Fruit fly (Drosophila melanogaster): ENCODE results near the gene Aps.

Gene Aps

DNA sequence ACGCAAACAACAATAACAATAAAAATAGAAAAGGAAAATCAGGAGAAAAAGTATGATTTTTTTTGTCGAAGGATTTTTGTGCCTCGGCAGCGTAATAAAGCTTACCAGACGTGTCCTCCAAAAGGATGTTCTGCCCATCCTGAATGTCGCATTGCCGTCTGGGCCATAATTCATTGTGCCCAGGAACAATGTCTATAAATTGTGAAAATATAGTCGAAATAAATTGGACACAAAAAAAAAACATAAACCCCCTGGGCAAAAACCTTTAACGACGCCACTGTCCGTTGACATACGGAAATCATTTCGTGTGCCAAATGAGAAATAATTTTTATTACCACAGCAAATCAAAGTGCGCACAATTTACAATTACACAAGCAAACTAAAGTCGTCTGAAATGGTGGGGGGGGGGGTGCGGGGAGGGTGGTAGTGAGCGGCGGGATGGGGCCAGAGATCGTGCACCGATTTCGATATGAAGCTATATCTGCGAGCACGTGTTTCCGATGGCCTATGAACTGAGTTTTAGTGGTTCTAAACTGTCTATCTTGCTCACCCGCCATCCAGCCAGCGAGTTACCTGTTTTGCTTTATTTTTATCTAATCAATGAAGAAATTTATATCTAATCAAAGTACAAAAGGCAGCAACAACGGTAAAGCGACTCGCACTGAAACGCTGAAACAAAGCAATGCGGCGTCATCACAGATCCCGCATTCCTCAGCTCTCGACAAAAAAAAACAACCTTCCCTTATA lies 32.1 kb downstream of the Aps start:
- TF ChIP-seq CG11762 (GFP tag; optimal IDR thresholded peaks at IDR 0.05; ENCODE audit: insufficient read depth) (no peak), CG6808 (GFP tag; optimal IDR thresholded peaks at IDR 0.05) (no peak), Sox102F (GFP tag; optimal IDR thresholded peaks at IDR 0.05) (peak; percentile 3), CG10669 (GFP tag; optimal IDR thresholded peaks at IDR 0.05) (no peak), CG11902 (GFP tag; optimal IDR thresholded peaks at IDR 0.05) (no peak), Gug (GFP tag; IDR thresholded peaks at IDR 0.05) (no peak), CG3919 (GFP tag; optimal IDR thresholded peaks at IDR 0.05) (no peak), pdm3 (GFP tag; optimal IDR thresholded peaks at IDR 0.05) (peak; percentile 6), Hr38 (GFP tag; optimal IDR thresholded peaks at IDR 0.05) (no peak), CG11294 (GFP tag; IDR thresholded peaks at IDR 0.05) (no peak), Smox (GFP tag; optimal IDR thresholded peaks at IDR 0.05) (no peak), cyc (GFP tag; optimal IDR thresholded peaks at IDR 0.05) (peak; percentile 0), esn (GFP tag; optimal IDR thresholded peaks at IDR 0.05) (no peak), CG4318 (GFP tag; optimal IDR thresholded peaks at IDR 0.05) (no peak), CG6163 (GFP tag; IDR thresholded peaks at IDR 0.05) (no peak), vri (GFP tag; optimal IDR thresholded peaks at IDR 0.05) (no peak), Blimp-1 (GFP tag; optimal IDR thresholded peaks at IDR 0.05) (no peak), fkh (GFP tag; optimal IDR thresholded peaks at IDR 0.05) (no peak), Sox14 (GFP tag; optimal IDR thresholded peaks at IDR 0.05) (no peak), topi (GFP tag; optimal IDR thresholded peaks at IDR 0.05) (no peak), Ets96B (tag; optimal IDR thresholded peaks at IDR 0.05) (no peak), CG34406 (GFP tag; optimal IDR thresholded peaks at IDR 0.05) (no peak), CG7368 (GFP tag; optimal IDR thresholded peaks at IDR 0.05) (no peak), svp (GFP tag) (no peak), CG8119 (GFP tag; IDR thresholded peaks at IDR 0.05) (no peak), Sox15 (GFP tag; optimal IDR thresholded peaks at IDR 0.05) (no peak), CG15336 (GFP tag; IDR thresholded peaks at IDR 0.05) (no peak), Eip93F (GFP tag; optimal IDR thresholded peaks at IDR 0.05) (no peak), CG8319 (GFP tag; optimal IDR thresholded peaks at IDR 0.05) (no peak), CG3032 (tag; optimal IDR thresholded peaks at IDR 0.05) (no peak), CG31627 (GFP tag; optimal IDR thresholded peaks at IDR 0.05) (peak; percentile 17), net (GFP tag; optimal IDR thresholded peaks at IDR 0.05) (no peak), CG1621 (tag; optimal IDR thresholded peaks at IDR 0.05) (no peak), Eip78C (GFP tag) (peak; percentile 13), lz (GFP tag; optimal IDR thresholded peaks at IDR 0.05) (peak; percentile 18), Met (GFP tag; optimal IDR thresholded peaks at IDR 0.05) (no peak), CG10631 (GFP tag; optimal IDR thresholded peaks at IDR 0.05) (no peak), Hr39 (GFP tag; optimal IDR thresholded peaks at IDR 0.05) (peak; percentile 13), dac (GFP tag; optimal IDR thresholded peaks at IDR 0.05) (no peak), Eip75B (GFP tag; optimal IDR thresholded peaks at IDR 0.05) (no peak), eg (GFP tag; IDR thresholded peaks at IDR 0.05) (0 out of 3 replicates have a peak, but pooled peaks have one; percentile 16), acj6 (GFP tag; optimal IDR thresholded peaks at IDR 0.05) (no peak), CG6854 (GFP tag; optimal IDR thresholded peaks at IDR 0.05) (no peak)

DNA sequence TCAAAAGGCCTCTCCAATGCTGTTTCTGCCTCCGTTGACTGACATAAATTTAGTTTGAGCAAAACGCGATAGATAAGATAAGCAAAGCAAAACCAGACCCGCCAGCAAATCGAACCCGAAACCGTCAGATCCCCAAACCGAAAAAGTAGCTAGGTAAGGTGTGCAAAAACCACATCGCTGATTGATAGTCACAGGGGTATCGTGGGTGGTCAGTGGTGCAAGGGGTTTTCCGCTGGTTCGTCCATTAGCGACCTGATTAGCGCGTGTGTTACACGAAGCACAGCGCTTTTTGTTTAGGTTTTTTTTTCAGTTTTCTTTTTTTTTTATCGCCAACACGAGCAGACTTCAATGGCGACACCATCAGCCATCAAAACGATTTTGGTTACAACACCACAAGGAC lies 35.0 kb downstream of the Aps start:
- TF ChIP-seq CG4318 (GFP tag; optimal IDR thresholded peaks at IDR 0.05) = no peak
- peak; percentile 48 for TF ChIP-seq vri (GFP tag; optimal IDR thresholded peaks at IDR 0.05)

All from whole organism, prepupa.